Worm (Caenorhabditis elegans): Measurements from ENCODE around the gene F54D5.17.

F54D5.17 gene

DNA sequence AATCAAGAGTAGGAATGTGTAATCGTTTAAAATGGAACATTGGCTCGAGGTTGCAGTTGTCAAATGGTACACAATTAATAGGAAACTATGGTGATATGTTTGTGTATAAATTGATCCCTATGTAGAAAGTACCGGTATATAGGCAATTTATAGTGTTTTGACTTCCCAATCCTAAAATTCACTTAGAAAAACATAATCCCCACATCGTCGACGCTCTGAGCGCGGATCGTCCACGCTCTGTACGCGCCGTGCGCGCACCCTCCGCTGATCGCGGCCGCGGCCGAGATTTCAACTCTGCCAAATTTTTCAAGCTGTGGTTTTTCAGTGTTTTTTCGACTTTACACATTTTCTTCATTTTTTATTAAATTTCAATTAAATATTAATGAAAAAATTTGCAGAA lies at the start of gene F54D5.17:
Gene F54D5.17, plus strand, starts transcription at position 301 of the 400 bp plus-strand sequence.
- TF ChIP-seq mls-2 (tag; optimal IDR thresholded peaks at IDR 0.05) (no peak), ces-1 (GFP tag; optimal IDR thresholded peaks at IDR 0.05) (no peak), drap-1 (GFP tag; optimal IDR thresholded peaks at IDR 0.05) (no peak)

DNA sequence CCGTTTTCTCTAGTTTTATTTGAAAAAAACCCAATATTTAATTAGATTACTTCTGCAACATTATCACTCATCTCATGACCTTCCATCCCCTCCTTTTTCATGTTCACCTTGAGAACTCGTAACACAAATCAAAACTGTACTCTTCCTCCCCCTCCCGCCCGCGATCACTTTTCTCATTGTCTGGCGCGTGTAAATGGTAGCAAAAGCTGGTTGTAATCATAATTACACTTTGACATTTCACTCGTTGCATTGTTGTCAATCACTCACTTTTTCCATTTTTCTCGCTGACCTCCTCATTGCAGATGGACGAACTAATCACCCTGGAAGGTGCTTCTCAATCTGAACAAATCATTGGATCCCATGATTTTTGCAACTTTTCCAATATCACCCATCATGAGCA lies 46.1 kb upstream of the F54D5.17 start, which contains the start of gene npr-41:
Gene npr-41, plus strand, starts transcription at position 301 of the 400 bp plus-strand sequence.
- no peak for TF ChIP-seq cnd-1 (tag; optimal IDR thresholded peaks at IDR 0.05)
- no peak for TF ChIP-seq drap-1 (GFP tag; optimal IDR thresholded peaks at IDR 0.05)
- TF ChIP-seq nhr-237 (tag; optimal IDR thresholded peaks at IDR 0.05): no peak
- TF ChIP-seq hlh-1 (tag; optimal IDR thresholded peaks at IDR 0.05): no peak
- no peak for TF ChIP-seq nhr-2 (tag; optimal IDR thresholded peaks at IDR 0.05)
- TF ChIP-seq elt-1 (tag; optimal IDR thresholded peaks at IDR 0.05; ENCODE audit: borderline replicate concordance, insufficient read depth): no peak
- no peak for TF ChIP-seq nhr-12 (tag; optimal IDR thresholded peaks at IDR 0.05)
- TF ChIP-seq ceh-43 (GFP tag; optimal IDR thresholded peaks at IDR 0.05): no peak
- no peak for TF ChIP-seq M03D4.4 (tag; optimal IDR thresholded peaks at IDR 0.05)
- no peak for TF ChIP-seq snpc-4 (tag; optimal IDR thresholded peaks at IDR 0.05)
- no peak for TF ChIP-seq zip-8 (tag; optimal IDR thresholded peaks at IDR 0.05)
- TF ChIP-seq ces-1 (GFP tag; optimal IDR thresholded peaks at IDR 0.05): no peak
- no peak for TF ChIP-seq ceh-83 (GFP tag; optimal IDR thresholded peaks at IDR 0.05)
- TF ChIP-seq lsy-2 (tag; optimal IDR thresholded peaks at IDR 0.05): no peak
- TF ChIP-seq sptf-1 (tag; optimal IDR thresholded peaks at IDR 0.05): no peak
- TF ChIP-seq ham-2 (GFP tag; optimal IDR thresholded peaks at IDR 0.05): no peak
- TF ChIP-seq blmp-1 (tag; optimal IDR thresholded peaks at IDR 0.05): no peak
- TF ChIP-seq unc-62 (GFP tag; optimal IDR thresholded peaks at IDR 0.05): no peak
- TF ChIP-seq flh-1 (GFP tag; optimal IDR thresholded peaks at IDR 0.05): no peak
- no peak for TF ChIP-seq mep-1 (tag; optimal IDR thresholded peaks at IDR 0.05)

DNA sequence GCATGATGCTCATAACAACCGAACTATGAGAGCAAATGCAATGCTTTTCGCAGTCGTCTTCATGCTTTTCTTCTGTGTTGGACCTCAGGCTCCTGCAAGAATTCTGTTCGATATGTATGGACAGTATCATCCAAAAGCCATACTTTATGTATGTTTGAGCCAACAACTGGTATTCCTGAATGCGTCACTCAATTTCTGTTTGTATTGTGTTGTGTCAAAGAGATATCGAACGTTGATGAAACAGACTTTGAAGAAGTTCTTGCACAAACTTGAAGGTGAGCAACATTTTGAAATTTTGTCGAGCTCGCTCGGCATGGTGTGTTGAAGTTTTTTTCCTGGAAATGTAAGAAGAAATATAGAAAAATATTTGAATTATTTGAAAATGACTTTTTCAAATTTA lies 43.5 kb upstream of the F54D5.17 start:
- TF ChIP-seq sptf-1 (tag; optimal IDR thresholded peaks at IDR 0.05): no peak
- TF ChIP-seq flh-1 (GFP tag; optimal IDR thresholded peaks at IDR 0.05): no peak
- TF ChIP-seq unc-39 (tag; optimal IDR thresholded peaks at IDR 0.05): no peak
- TF ChIP-seq ztf-11 (tag; optimal IDR thresholded peaks at IDR 0.05): no peak
- TF ChIP-seq mls-2 (tag; optimal IDR thresholded peaks at IDR 0.05): no peak
- no peak for TF ChIP-seq zip-8 (tag; optimal IDR thresholded peaks at IDR 0.05)
- TF ChIP-seq ceh-43 (GFP tag; optimal IDR thresholded peaks at IDR 0.05): no peak
- TF ChIP-seq lin-32 (GFP tag; optimal IDR thresholded peaks at IDR 0.05): no peak
- no peak for TF ChIP-seq pha-4 (tag; optimal IDR thresholded peaks at IDR 0.05)
- no peak for TF ChIP-seq lsy-2 (tag; optimal IDR thresholded peaks at IDR 0.05)
- TF ChIP-seq hlh-1 (tag; optimal IDR thresholded peaks at IDR 0.05): no peak
- TF ChIP-seq nhr-237 (tag; optimal IDR thresholded peaks at IDR 0.05): no peak
- no peak for TF ChIP-seq nhr-12 (tag; optimal IDR thresholded peaks at IDR 0.05)
- TF ChIP-seq ceh-83 (GFP tag; optimal IDR thresholded peaks at IDR 0.05): no peak
- no peak for TF ChIP-seq nhr-28 (tag; optimal IDR thresholded peaks at IDR 0.05)

DNA sequence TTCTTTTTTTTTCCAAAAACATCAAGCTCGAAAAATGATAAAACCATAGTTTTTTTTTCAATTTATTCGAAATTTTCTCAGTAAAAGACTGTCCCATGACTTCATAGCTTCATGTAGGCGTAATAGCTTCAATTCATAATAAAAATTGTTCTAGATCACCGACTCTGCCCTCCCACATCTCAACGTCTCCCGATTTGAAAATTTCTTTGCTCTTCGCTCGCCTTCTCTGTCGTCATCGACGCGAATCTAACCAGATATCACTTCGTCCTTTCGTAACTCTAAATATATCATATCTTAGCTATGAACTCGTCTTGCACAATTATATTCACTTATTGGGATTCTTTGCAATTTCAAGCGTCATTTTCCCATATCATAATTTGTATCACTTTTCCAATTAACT lies 41.7 kb upstream of the F54D5.17 start, which contains the start of gene srh-44:
Gene srh-44, plus strand, starts transcription at position 301 of the 400 bp plus-strand sequence.
- no peak for TF ChIP-seq mls-2 (tag; optimal IDR thresholded peaks at IDR 0.05)

DNA sequence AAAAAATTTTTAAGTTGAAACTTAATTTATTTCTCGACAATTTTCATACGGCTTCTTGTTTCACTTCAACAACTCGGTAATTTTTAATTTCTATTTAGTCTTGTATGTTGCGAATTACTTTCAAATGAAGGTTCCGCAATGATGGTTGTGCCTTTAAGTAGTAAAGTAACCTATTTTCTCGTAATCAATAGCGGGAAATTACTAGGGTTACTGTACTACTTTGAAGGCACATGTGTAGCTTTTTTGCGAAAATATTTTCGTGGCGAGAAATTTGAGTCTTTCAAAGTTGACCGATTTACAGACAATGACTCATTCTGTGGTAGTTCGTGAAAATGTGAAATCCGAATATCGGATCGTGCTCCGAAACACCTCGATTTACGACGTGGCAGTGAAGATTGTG lies 38.3 kb upstream of the F54D5.17 start, which contains the start of gene B0334.10:
Gene B0334.10, plus strand, starts transcription at position 301 of the 400 bp plus-strand sequence.
- TF ChIP-seq elt-1 (tag; optimal IDR thresholded peaks at IDR 0.05; ENCODE audit: borderline replicate concordance, insufficient read depth) (no peak), zip-8 (tag; optimal IDR thresholded peaks at IDR 0.05) (no peak), nhr-28 (tag; optimal IDR thresholded peaks at IDR 0.05) (no peak), ceh-39 (tag; optimal IDR thresholded peaks at IDR 0.05) (no peak), ham-2 (GFP tag; optimal IDR thresholded peaks at IDR 0.05) (no peak), ces-1 (GFP tag; optimal IDR thresholded peaks at IDR 0.05) (no peak)

DNA sequence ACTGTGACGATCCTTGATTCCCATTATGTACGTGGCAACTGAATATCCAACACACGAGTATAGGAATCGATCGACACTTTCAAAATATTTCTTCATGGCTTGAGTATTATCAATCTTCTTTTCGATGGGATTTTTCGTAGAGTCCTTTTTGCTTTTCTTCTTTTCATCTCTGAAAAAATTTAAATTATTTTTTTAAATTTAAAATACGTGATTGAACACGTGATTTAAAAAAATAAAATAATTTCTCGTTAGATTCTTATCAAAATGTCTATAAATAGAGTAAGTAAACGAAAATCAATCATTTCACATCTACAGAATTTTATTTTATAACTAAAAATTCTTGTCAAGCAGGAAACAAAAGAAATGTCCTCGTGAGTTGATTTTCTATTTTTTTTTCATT lies 35.1 kb upstream of the F54D5.17 start, which contains the start of gene Y62F5A.10:
Gene Y62F5A.10, plus strand, starts transcription at position 301 of the 400 bp plus-strand sequence.
- TF ChIP-seq nhr-12 (tag; optimal IDR thresholded peaks at IDR 0.05) (no peak), flh-1 (GFP tag; optimal IDR thresholded peaks at IDR 0.05) (no peak), M03D4.4 (tag; optimal IDR thresholded peaks at IDR 0.05) (no peak), sptf-1 (tag; optimal IDR thresholded peaks at IDR 0.05) (no peak), unc-39 (tag; optimal IDR thresholded peaks at IDR 0.05) (no peak), elt-1 (tag; optimal IDR thresholded peaks at IDR 0.05; ENCODE audit: borderline replicate concordance, insufficient read depth) (no peak), cnd-1 (tag; optimal IDR thresholded peaks at IDR 0.05) (no peak), mls-2 (tag; optimal IDR thresholded peaks at IDR 0.05) (no peak), zip-8 (tag; optimal IDR thresholded peaks at IDR 0.05) (no peak), nhr-2 (tag; optimal IDR thresholded peaks at IDR 0.05) (no peak), hlh-1 (tag; optimal IDR thresholded peaks at IDR 0.05) (no peak), unc-62 (GFP tag; optimal IDR thresholded peaks at IDR 0.05) (no peak), drap-1 (GFP tag; optimal IDR thresholded peaks at IDR 0.05) (no peak)
